Worm (Caenorhabditis elegans): ENCODE measurements around the gene srh-303.
"Not testable (repeated sequence)": the region's sequence is repeated elsewhere in the genome, so short reads cannot be mapped to it uniquely, and the experiment has no call there.

srh-303 gene

ce11 chrV:17845370-17845967 lies 14.0 kb downstream of the srh-303 start:
- no peak for TF ChIP-seq cog-1 (tag; optimal IDR thresholded peaks at IDR 0.05)
- TF ChIP-seq ztf-23 (GFP tag; IDR thresholded peaks at IDR 0.05), result no peak
- TF ChIP-seq ztf-29 (GFP tag; IDR thresholded peaks at IDR 0.05), result no peak
- TF ChIP-seq flt-1 (GFP tag; IDR thresholded peaks at IDR 0.05), result no peak
- no peak for TF ChIP-seq klf-2 (GFP tag; conservative IDR thresholded peaks at IDR 0.05)
- no peak for TF ChIP-seq T22C8.4 (GFP tag; IDR thresholded peaks at IDR 0.05)
- TF ChIP-seq tab-1 (GFP tag; IDR thresholded peaks at IDR 0.05), result no peak
- TF ChIP-seq ref-1 (GFP tag; conservative IDR thresholded peaks at IDR 0.05), result no peak
- TF ChIP-seq med-1 (GFP tag; optimal IDR thresholded peaks at IDR 0.05; ENCODE audit: insufficient read depth), result no peak

- no peak for TF ChIP-seq T22C8.4 (GFP tag; IDR thresholded peaks at IDR 0.05)
Observed at ce11 chrV:17855889-17856288, 24.4 kb downstream of the srh-303 start, which contains the start of gene tcc-1. TSS of gene tcc-1 (minus strand) at chrV:17855989.

- TF ChIP-seq ztf-29 (GFP tag; IDR thresholded peaks at IDR 0.05) (no peak), med-1 (GFP tag; optimal IDR thresholded peaks at IDR 0.05; ENCODE audit: insufficient read depth) (no peak), ref-1 (GFP tag; conservative IDR thresholded peaks at IDR 0.05) (no peak), klf-2 (GFP tag; conservative IDR thresholded peaks at IDR 0.05) (no peak), flt-1 (GFP tag; IDR thresholded peaks at IDR 0.05) (no peak), T22C8.4 (GFP tag; IDR thresholded peaks at IDR 0.05) (no peak), tab-1 (GFP tag; IDR thresholded peaks at IDR 0.05) (no peak), cog-1 (tag; optimal IDR thresholded peaks at IDR 0.05) (no peak), ztf-23 (GFP tag; IDR thresholded peaks at IDR 0.05) (no peak)
Observed at ce11 chrV:17857901-17858300, 26.5 kb downstream of the srh-303 start.

- TF ChIP-seq ztf-29 (GFP tag; IDR thresholded peaks at IDR 0.05) (no peak), tab-1 (GFP tag; IDR thresholded peaks at IDR 0.05) (no peak), flt-1 (GFP tag; IDR thresholded peaks at IDR 0.05) (no peak), cog-1 (tag; optimal IDR thresholded peaks at IDR 0.05) (no peak)
Observed at ce11 chrV:17859065-17859464, 27.6 kb downstream of the srh-303 start.

- TF ChIP-seq tab-1 (GFP tag; IDR thresholded peaks at IDR 0.05), result no peak
- no peak for TF ChIP-seq T22C8.4 (GFP tag; IDR thresholded peaks at IDR 0.05)
- no peak for TF ChIP-seq klf-2 (GFP tag; conservative IDR thresholded peaks at IDR 0.05)
- no peak for TF ChIP-seq ref-1 (GFP tag; conservative IDR thresholded peaks at IDR 0.05)
- TF ChIP-seq ztf-29 (GFP tag; IDR thresholded peaks at IDR 0.05), result no peak
- no peak for TF ChIP-seq flt-1 (GFP tag; IDR thresholded peaks at IDR 0.05)
- TF ChIP-seq cog-1 (tag; optimal IDR thresholded peaks at IDR 0.05), result no peak
- TF ChIP-seq ztf-23 (GFP tag; IDR thresholded peaks at IDR 0.05), result no peak
- no peak for TF ChIP-seq med-1 (GFP tag; optimal IDR thresholded peaks at IDR 0.05; ENCODE audit: insufficient read depth)
Observed at ce11 chrV:17859519-17859918, 28.1 kb downstream of the srh-303 start.

ce11 chrV:17865309-17865708 lies 33.9 kb downstream of the srh-303 start, which contains the start of gene Y59A8A.8:
TSS of gene Y59A8A.8 (plus strand) at chrV:17865609.
- not testable (repeated sequence) for TF ChIP-seq cog-1 (tag; optimal IDR thresholded peaks at IDR 0.05); ztf-29 (GFP tag; IDR thresholded peaks at IDR 0.05); ztf-23 (GFP tag; IDR thresholded peaks at IDR 0.05)

- TF ChIP-seq med-1 (GFP tag; optimal IDR thresholded peaks at IDR 0.05; ENCODE audit: insufficient read depth) (no peak), tab-1 (GFP tag; IDR thresholded peaks at IDR 0.05) (no peak), ztf-23 (GFP tag; IDR thresholded peaks at IDR 0.05) (no peak), klf-2 (GFP tag; conservative IDR thresholded peaks at IDR 0.05) (no peak)
Observed at ce11 chrV:17870569-17870968, 39.1 kb downstream of the srh-303 start, which contains the start of gene csn-1. TSS of gene csn-1 (minus strand) at chrV:17870651.

ce11 chrV:17871049-17871448 lies 39.6 kb downstream of the srh-303 start, which contains the start of gene phf-14:
TSS of gene phf-14 (plus strand) at chrV:17871393.
- TF ChIP-seq ref-1 (GFP tag; conservative IDR thresholded peaks at IDR 0.05) (no peak), cog-1 (tag; optimal IDR thresholded peaks at IDR 0.05) (no peak), tab-1 (GFP tag; IDR thresholded peaks at IDR 0.05) (no peak), ztf-29 (GFP tag; IDR thresholded peaks at IDR 0.05) (no peak)
